Worm (Caenorhabditis elegans) whole organism, young adult: ENCODE data around the gene gpc-1.
A peak's percentile ranks its signal among the peaks of the same experiment; 100 is the strongest.

ENCODE experiments used
- B0336.3 ChIP-seq: fragments of 200-800 bp; sonication (Bioruptor generic); IDR thresholded peaks from 2 replicates; pipeline ENCODE4 v1.3.6; 2022; ENCODE audit warnings: missing genetic modification characterization, missing compliant biosample characterization
- D2030.7 ChIP-seq: fragments of 200-800 bp; sonication (Bioruptor generic); IDR thresholded peaks from 2 replicates; pipeline ENCODE4 v1.3.6; 2022; ENCODE audit warnings: missing genetic modification reagents, missing genetic modification characterization, missing compliant biosample characterization
- F10E7.11 ChIP-seq: sonication (generic microtip); optimal IDR thresholded peaks from 2 replicates; lab custom pipeline; 2017; ENCODE audit warnings: mild to moderate bottlenecking, missing genetic modification characterization, moderate library complexity, missing compliant biosample characterization
- F33H1.4 ChIP-seq: fragments of 200-800 bp; sonication (Bioruptor generic); IDR thresholded peaks from 2 replicates; pipeline ENCODE4 v1.3.6; 2022; ENCODE audit warnings: missing genetic modification reagents, missing genetic modification characterization, missing compliant biosample characterization
- F52B5.7 ChIP-seq: sonication (generic microtip); optimal IDR thresholded peaks from 2 replicates; lab custom pipeline; 2016; ENCODE audit warnings: mild to moderate bottlenecking, missing genetic modification characterization, missing compliant biosample characterization
- F55B11.4 ChIP-seq: sonication (generic microtip); optimal IDR thresholded peaks from 2 replicates; lab custom pipeline; 2016; ENCODE audit warnings: missing compliant biosample characterization, missing genetic modification characterization, borderline replicate concordance; ENCODE audit not compliant: insufficient read depth
- K11D2.4 ChIP-seq: fragments of 200-800 bp; sonication (Bioruptor generic); IDR thresholded peaks from 2 replicates; pipeline ENCODE4 v1.3.6; 2022; ENCODE audit warnings: missing genetic modification reagents, missing genetic modification characterization, missing compliant biosample characterization
- ZK185.1 ChIP-seq: sonication (generic microtip); optimal IDR thresholded peaks from 2 replicates; lab custom pipeline; 2016; ENCODE audit warnings: mild to moderate bottlenecking, missing genetic modification characterization, missing compliant biosample characterization; ENCODE audit not compliant: poor library complexity, severe bottlenecking
- ama-1 ChIP-seq, 3 experiments: fragments of 150-350 bp in 1 of 3; sonication (generic microtip) in 2 of 3; optimal IDR thresholded peaks; 2 replicates each; lab custom pipeline; 2014 to 2018; ENCODE audit warnings: missing biosample characterization in 2 of 3, missing genetic modification characterization in 2 of 3, missing genetic modification reagents in 2 of 3
- aptf-3 ChIP-seq: fragments of 200-800 bp; sonication (Bioruptor generic); IDR thresholded peaks from 2 replicates; pipeline ENCODE4 v1.3.6; 2022; ENCODE audit warnings: missing genetic modification characterization, missing compliant biosample characterization
- athp-1 ChIP-seq: sonication (generic microtip); optimal IDR thresholded peaks from 2 replicates; lab custom pipeline; 2017; ENCODE audit warnings: mild to moderate bottlenecking, missing genetic modification characterization, missing compliant biosample characterization
- attf-3 ChIP-seq: fragments of 200-800 bp; sonication (Bioruptor generic); conservative IDR thresholded peaks from 2 replicates; pipeline ENCODE4 v1.3.6; 2022; ENCODE audit warnings: missing genetic modification reagents, missing genetic modification characterization, missing compliant biosample characterization
- attf-5 ChIP-seq: fragments of 200-800 bp; sonication (Bioruptor generic); optimal IDR thresholded peaks from 2 replicates; lab custom pipeline; 2018; ENCODE audit warnings: mild to moderate bottlenecking, missing genetic modification characterization, missing compliant biosample characterization
- bed-1 ChIP-seq: fragments of 200-800 bp; sonication (Bioruptor generic); IDR thresholded peaks from 2 replicates; pipeline ENCODE4 v1.3.6; 2022; ENCODE audit warnings: missing genetic modification reagents, missing genetic modification characterization, missing compliant biosample characterization
- bed-2 ChIP-seq: fragments of 200-800 bp; sonication (Bioruptor generic); IDR thresholded peaks from 2 replicates; pipeline ENCODE4 v1.3.6; 2022; ENCODE audit warnings: missing genetic modification reagents, missing genetic modification characterization, missing compliant biosample characterization
- cebp-1 ChIP-seq, 2 experiments: fragments of 200-800 bp in 1 of 2; sonication (Bioruptor generic) in 1 of 2; sonication (generic microtip) in 1 of 2; IDR thresholded peaks in 1 of 2; optimal IDR thresholded peaks in 1 of 2; 2 replicates each; pipeline versions ENCODE4 v1.3.6 to Lab custom; 2017 to 2022; ENCODE audit warnings: missing compliant biosample characterization in 2 of 2, missing genetic modification characterization in 2 of 2, mild to moderate bottlenecking in 1 of 2, missing genetic modification reagents in 1 of 2, moderate library complexity in 1 of 2
- ceh-100 ChIP-seq: fragments of 200-800 bp; sonication (Bioruptor generic); IDR thresholded peaks from 2 replicates; pipeline ENCODE4 v1.3.6; 2022; ENCODE audit warnings: missing genetic modification reagents, missing genetic modification characterization, missing compliant biosample characterization
- ceh-27 ChIP-seq: fragments of 200-800 bp; sonication (Bioruptor generic); optimal IDR thresholded peaks from 2 replicates; lab custom pipeline; 2018; ENCODE audit warnings: mild to moderate bottlenecking, missing genetic modification characterization, moderate library complexity, missing compliant biosample characterization
- ceh-58 ChIP-seq: fragments of 200-800 bp; sonication (Bioruptor generic); IDR thresholded peaks from 2 replicates; pipeline ENCODE4 v1.3.6; 2022; ENCODE audit warnings: missing genetic modification characterization, missing compliant biosample characterization
- ceh-91 ChIP-seq: fragments of 200-800 bp; sonication (Bioruptor generic); IDR thresholded peaks from 2 replicates; pipeline ENCODE4 v1.3.6; 2022; ENCODE audit warnings: missing genetic modification reagents, missing genetic modification characterization, missing compliant biosample characterization
- die-1 ChIP-seq: sonication (generic microtip); optimal IDR thresholded peaks from 2 replicates; lab custom pipeline; 2016; ENCODE audit warnings: missing genotype, mild to moderate bottlenecking, missing genetic modification characterization, missing compliant biosample characterization
- dpl-1 ChIP-seq: fragments of 150-350 bp; optimal IDR thresholded peaks from 2 replicates; lab custom pipeline; 2014; ENCODE audit warnings: missing biosample characterization, missing genetic modification reagents, missing genetic modification characterization
- him-1 ChIP-seq: sonication (generic microtip); optimal IDR thresholded peaks from 2 replicates; lab custom pipeline; 2016; ENCODE audit warnings: missing genotype, missing genetic modification reagents, missing genetic modification characterization, missing compliant biosample characterization
- hmg-1.2 ChIP-seq: fragments of 200-800 bp; sonication (Bioruptor generic); IDR thresholded peaks from 2 replicates; pipeline ENCODE4 v1.3.6; 2022; ENCODE audit warnings: missing genetic modification reagents, missing genetic modification characterization, missing compliant biosample characterization
- hmg-20 ChIP-seq: fragments of 200-800 bp; sonication (Bioruptor generic); IDR thresholded peaks from 2 replicates; pipeline ENCODE4 v1.3.6; 2022; ENCODE audit warnings: missing genetic modification reagents, missing genetic modification characterization, missing compliant biosample characterization
- let-607 ChIP-seq, 2 experiments: fragments of 200-800 bp in 1 of 2; sonication (Bioruptor generic) in 1 of 2; sonication (generic microtip) in 1 of 2; optimal IDR thresholded peaks; 2 replicates each; lab custom pipeline; 2016 to 2018; ENCODE audit warnings: mild to moderate bottlenecking in 2 of 2, missing compliant biosample characterization in 2 of 2, missing genetic modification characterization in 2 of 2, moderate library complexity in 2 of 2, missing genotype in 1 of 2
- lin-35 ChIP-seq, 3 experiments: fragments of 150-350 bp in 2 of 3; sonication (generic microtip) in 1 of 3; optimal IDR thresholded peaks; 2 replicates each; lab custom pipeline; 2014 to 2018; ENCODE audit warnings: missing biosample characterization in 3 of 3, missing genetic modification characterization in 3 of 3, missing genetic modification reagents in 3 of 3
- madf-10 ChIP-seq: sonication (generic microtip); optimal IDR thresholded peaks from 2 replicates; lab custom pipeline; 2016; ENCODE audit warnings: mild to moderate bottlenecking, missing genetic modification characterization, missing compliant biosample characterization
- madf-6 ChIP-seq: fragments of 200-800 bp; sonication (Bioruptor generic); IDR thresholded peaks from 2 replicates; pipeline ENCODE4 v1.3.6; 2022; ENCODE audit warnings: missing genetic modification reagents, missing genetic modification characterization, missing compliant biosample characterization
- mcd-1 ChIP-seq: fragments of 200-800 bp; sonication (Bioruptor generic); IDR thresholded peaks from 2 replicates; pipeline ENCODE4 v1.3.6; 2022; ENCODE audit warnings: missing genetic modification reagents, missing genetic modification characterization, missing compliant biosample characterization
- mel-28 ChIP-seq: sonication (generic microtip); optimal IDR thresholded peaks from 2 replicates; lab custom pipeline; 2016; ENCODE audit warnings: borderline replicate concordance, mild to moderate bottlenecking, missing genetic modification characterization, missing compliant biosample characterization
- nfyb-1 ChIP-seq: fragments of 200-800 bp; sonication (Bioruptor generic); IDR thresholded peaks from 2 replicates; pipeline ENCODE4 v1.3.6; 2022; ENCODE audit warnings: missing genetic modification reagents, missing genetic modification characterization, missing compliant biosample characterization
- nhr-179 ChIP-seq: sonication (generic microtip); optimal IDR thresholded peaks from 2 replicates; lab custom pipeline; 2016; ENCODE audit warnings: mild to moderate bottlenecking, missing genetic modification characterization, missing compliant biosample characterization
- nhr-80 ChIP-seq: sonication (generic microtip); optimal IDR thresholded peaks from 2 replicates; lab custom pipeline; 2016; ENCODE audit warnings: missing genetic modification characterization, missing compliant biosample characterization
- nhr-90 ChIP-seq: sonication (generic microtip); optimal IDR thresholded peaks from 2 replicates; lab custom pipeline; 2016; ENCODE audit warnings: missing genotype, mild to moderate bottlenecking, missing genetic modification characterization, missing compliant biosample characterization
- pbrm-1 ChIP-seq: fragments of 200-800 bp; sonication (Bioruptor generic); IDR thresholded peaks from 2 replicates; pipeline ENCODE4 v1.3.6; 2022; ENCODE audit warnings: missing genetic modification reagents, missing genetic modification characterization, missing compliant biosample characterization
- repo-1 ChIP-seq: sonication (generic microtip); optimal IDR thresholded peaks from 2 replicates; lab custom pipeline; 2017; ENCODE audit warnings: mild to moderate bottlenecking, missing genetic modification characterization, missing compliant biosample characterization
- snpc-4 ChIP-seq, 5 experiments: fragments of 150-350 bp in 1 of 5; sonication (generic microtip) in 4 of 5; optimal IDR thresholded peaks; 2 replicates each; lab custom pipeline; 2014 to 2018; ENCODE audit warnings: missing genetic modification characterization in 5 of 5, missing biosample characterization in 3 of 5, antibody characterized with exemption in 2 of 5, mild to moderate bottlenecking in 2 of 5, missing compliant biosample characterization in 2 of 5, missing genotype in 2 of 5, moderate library complexity in 2 of 5, missing genetic modification reagents in 1 of 5
- sptf-2 ChIP-seq: fragments of 200-800 bp; sonication (Bioruptor generic); optimal IDR thresholded peaks from 2 replicates; lab custom pipeline; 2018; ENCODE audit warnings: mild to moderate bottlenecking, missing genetic modification characterization, missing compliant biosample characterization
- tbx-9 ChIP-seq: sonication (generic microtip); optimal IDR thresholded peaks from 2 replicates; lab custom pipeline; 2016; ENCODE audit warnings: borderline replicate concordance, missing genetic modification characterization, inconsistent platforms, missing compliant biosample characterization
- xnd-1 ChIP-seq: sonication (generic microtip); optimal IDR thresholded peaks from 2 replicates; lab custom pipeline; 2016; ENCODE audit warnings: missing genotype, missing genetic modification reagents, missing genetic modification characterization, missing compliant biosample characterization
- zfh-2 ChIP-seq: fragments of 200-800 bp; sonication (Bioruptor generic); conservative IDR thresholded peaks from 2 replicates; pipeline ENCODE4 v1.3.6; 2022; ENCODE audit warnings: missing genetic modification reagents, missing genetic modification characterization, missing compliant biosample characterization
- ztf-22 ChIP-seq: fragments of 200-800 bp; sonication (Bioruptor generic); optimal IDR thresholded peaks from 2 replicates; lab custom pipeline; 2018; ENCODE audit warnings: mild to moderate bottlenecking, missing genetic modification characterization, moderate library complexity, missing compliant biosample characterization
- ztf-25 ChIP-seq: fragments of 200-800 bp; sonication (Bioruptor generic); IDR thresholded peaks from 2 replicates; pipeline ENCODE4 v1.3.6; 2022; ENCODE audit warnings: missing genetic modification reagents, missing genetic modification characterization, missing compliant biosample characterization

The gpc-1 gene

ce11 chrX:12843530-12843929, 41.3 kb downstream of the gpc-1 start (continued):
- TF ChIP-seq madf-6 (GFP tag; lab: Robert Waterston, UW) (no peak), bed-1 (GFP tag; lab: Robert Waterston, UW) (no peak), let-607 (tag; optimal IDR thresholded peaks at IDR 0.05; lab: Kevin White, UChicago) (peak; percentile 26 to 30), attf-5 (no peak), nhr-90 (tag; lab: Kevin White, UChicago) (peak; percentile 25), K11D2.4 (GFP tag; lab: Robert Waterston, UW) (peak; percentile 46; the same call in 1 of the 2 replicates), tbx-9 (tag; lab: Kevin White, UChicago) (no peak), nhr-179 (tag; lab: Kevin White, UChicago) (no peak), ztf-22 (peak; percentile 25), ZK185.1 (tag; lab: Kevin White, UChicago) (peak; percentile 28), lin-35 (GFP tag; optimal IDR thresholded peaks at IDR 0.05; lab: Kevin White, UChicago) (peak in 1 of 3 experiments; percentile 48), bed-2 (GFP tag; lab: Robert Waterston, UW) (no peak), xnd-1 (tag; lab: Kevin White, UChicago) (no peak), ztf-25 (GFP tag; lab: Robert Waterston, UW) (0 out of 2 replicates have a peak, but pooled peaks have one; percentile 61), mcd-1 (GFP tag; lab: Robert Waterston, UW) (peak; percentile 43), nhr-80 (tag; lab: Kevin White, UChicago) (no peak), hmg-20 (GFP tag; lab: Robert Waterston, UW) (0 out of 2 replicates have a peak, but pooled peaks have one; percentile 7), D2030.7 (peak; percentile 70), ceh-58 (GFP tag; lab: Robert Waterston, UW) (no peak), madf-10 (tag; lab: Kevin White, UChicago) (peak; percentile 37), ceh-91 (GFP tag; lab: Robert Waterston, UW) (no peak), ceh-100 (GFP tag; lab: Robert Waterston, UW) (peak; percentile 59), ceh-27 (GFP tag; lab: Kevin White, UChicago) (peak; percentile 60), dpl-1 (no peak), snpc-4 (GFP tag; optimal IDR thresholded peaks at IDR 0.05; lab: Kevin White, UChicago) (peak; percentile 16), snpc-4 (tag; optimal IDR thresholded peaks at IDR 0.05; lab: Kevin White, UChicago) (peak in 1 of 4 experiments; percentile 39), F10E7.11 (tag; lab: Kevin White, UChicago) (no peak), ama-1 (optimal IDR thresholded peaks at IDR 0.05; lab: Kevin White, UChicago) (no peak), ama-1 (GFP tag; optimal IDR thresholded peaks at IDR 0.05; lab: Kevin White, UChicago) (peak in 1 of 2 experiments; percentile 29), F33H1.4 (GFP tag; lab: Robert Waterston, UW) (no peak), pbrm-1 (peak; percentile 86), sptf-2 (GFP tag; lab: Kevin White, UChicago) (no peak), aptf-3 (GFP tag; lab: Robert Waterston, UW) (peak; percentile 80; the same call in 1 of the 2 replicates), repo-1 (peak; percentile 18), B0336.3 (GFP tag; lab: Robert Waterston, UW) (no peak), athp-1 (peak; percentile 68), F55B11.4 (tag; lab: Kevin White, UChicago) (no peak), cebp-1 (GFP tag; IDR thresholded peaks at IDR 0.05; lab: Robert Waterston, UW) (no peak), cebp-1 (tag; optimal IDR thresholded peaks at IDR 0.05; lab: Kevin White, UChicago) (peak; percentile 48), die-1 (tag; lab: Kevin White, UChicago) (peak; percentile 70), mel-28 (no peak), him-1 (tag; lab: Kevin White, UChicago) (peak; percentile 74), F52B5.7 (tag; lab: Kevin White, UChicago) (peak; percentile 42), attf-3 (GFP tag; lab: Robert Waterston, UW) (no peak), hmg-1.2 (GFP tag; lab: Robert Waterston, UW) (peak; percentile 80), zfh-2 (GFP tag; lab: Robert Waterston, UW) (no peak), nfyb-1 (peak; percentile 44; the same call in 1 of the 2 replicates)
